Worm (Caenorhabditis elegans): Measurements from ENCODE around the gene mex-5.

- no peak for TF ChIP-seq efl-1 (GFP tag; optimal IDR thresholded peaks at IDR 0.05)
- no peak for TF ChIP-seq chd-7 (tag; optimal IDR thresholded peaks at IDR 0.05)
- TF ChIP-seq lin-35 (GFP tag; optimal IDR thresholded peaks at IDR 0.05), result no peak
- TF ChIP-seq F49E8.2 (tag; optimal IDR thresholded peaks at IDR 0.05; ENCODE audit: insufficient read depth), result no peak
- no peak for TF ChIP-seq unc-62 (GFP tag; optimal IDR thresholded peaks at IDR 0.05)
- TF ChIP-seq ztf-26 (tag; optimal IDR thresholded peaks at IDR 0.05), result no peak
- no peak for TF ChIP-seq nfya-1 (tag; optimal IDR thresholded peaks at IDR 0.05; ENCODE audit: borderline replicate concordance, insufficient read depth)
- TF ChIP-seq egl-44 (GFP tag; IDR thresholded peaks at IDR 0.05), result no peak
- TF ChIP-seq ceh-40 (GFP tag; IDR thresholded peaks at IDR 0.05), result no peak
- TF ChIP-seq ceh-100 (GFP tag; IDR thresholded peaks at IDR 0.05), result no peak
- no peak for TF ChIP-seq B0035.1 (tag; optimal IDR thresholded peaks at IDR 0.05)
- TF ChIP-seq atf-7 (tag; optimal IDR thresholded peaks at IDR 0.05), result no peak
- TF ChIP-seq Y53G8AR.9 (GFP tag; conservative IDR thresholded peaks at IDR 0.05), result no peak; the same call in 1 of the 2 replicates
Observed at ce11 chrIV:13356005-13356404, 2.5 kb downstream of the mex-5 start.
